Worm (Caenorhabditis elegans) whole organism, midembryonic: ENCODE data around the gene F53F4.11.

Experiments
- T22C8.4 ChIP-seq: fragments of 200-800 bp; sonication (Bioruptor generic); IDR thresholded peaks from 2 replicates; pipeline ENCODE4 v1.3.6; 2022; ENCODE audit warnings: missing genetic modification characterization, missing compliant biosample characterization
- cog-1 ChIP-seq: sonication (generic microtip); optimal IDR thresholded peaks from 2 replicates; lab custom pipeline; 2016; ENCODE audit warnings: missing genetic modification characterization, missing compliant biosample characterization
- flt-1 ChIP-seq: fragments of 200-800 bp; sonication (Bioruptor generic); IDR thresholded peaks from 2 replicates; pipeline ENCODE4 v1.3.6; 2022; ENCODE audit warnings: missing genetic modification characterization, missing compliant biosample characterization
- med-1 ChIP-seq: sonication (generic microtip); optimal IDR thresholded peaks from 2 replicates; lab custom pipeline; 2017; ENCODE audit warnings: missing genetic modification characterization, mild to moderate bottlenecking, missing compliant biosample characterization, antibody characterized with exemption, missing genetic modification reagents; ENCODE audit not compliant: insufficient read depth
- ref-1 ChIP-seq: fragments of 200-800 bp; sonication (Bioruptor generic); conservative IDR thresholded peaks from 2 replicates; pipeline ENCODE4 v1.3.6; 2022; ENCODE audit warnings: missing genetic modification reagents, missing genetic modification characterization, missing compliant biosample characterization
- ztf-23 ChIP-seq: fragments of 200-800 bp; sonication (Bioruptor generic); IDR thresholded peaks from 2 replicates; pipeline ENCODE4 v1.3.6; 2022; ENCODE audit warnings: missing genetic modification reagents, missing genetic modification characterization, missing compliant biosample characterization
- ztf-29 ChIP-seq: fragments of 200-800 bp; sonication (Bioruptor generic); IDR thresholded peaks from 2 replicates; pipeline ENCODE4 v1.3.6; 2022; ENCODE audit warnings: missing genetic modification reagents, missing genetic modification characterization, missing compliant biosample characterization

- TF ChIP-seq flt-1 (no peak), med-1 (GFP tag; lab: Kevin White, UChicago) (no peak), cog-1 (tag; lab: Kevin White, UChicago) (no peak), ztf-29 (GFP tag; lab: Robert Waterston, UW) (no peak), T22C8.4 (GFP tag; lab: Robert Waterston, UW) (no peak), ref-1 (GFP tag; lab: Robert Waterston, UW) (no peak), ztf-23 (GFP tag; lab: Robert Waterston, UW) (no peak)
Measured at ce11 chrV:13664340-13664916, 40.1 kb upstream of the F53F4.11 start.
